Fruit fly (Drosophila melanogaster): ENCODE measurements around the gene Rpt4.

Rpt4 gene

DNA sequence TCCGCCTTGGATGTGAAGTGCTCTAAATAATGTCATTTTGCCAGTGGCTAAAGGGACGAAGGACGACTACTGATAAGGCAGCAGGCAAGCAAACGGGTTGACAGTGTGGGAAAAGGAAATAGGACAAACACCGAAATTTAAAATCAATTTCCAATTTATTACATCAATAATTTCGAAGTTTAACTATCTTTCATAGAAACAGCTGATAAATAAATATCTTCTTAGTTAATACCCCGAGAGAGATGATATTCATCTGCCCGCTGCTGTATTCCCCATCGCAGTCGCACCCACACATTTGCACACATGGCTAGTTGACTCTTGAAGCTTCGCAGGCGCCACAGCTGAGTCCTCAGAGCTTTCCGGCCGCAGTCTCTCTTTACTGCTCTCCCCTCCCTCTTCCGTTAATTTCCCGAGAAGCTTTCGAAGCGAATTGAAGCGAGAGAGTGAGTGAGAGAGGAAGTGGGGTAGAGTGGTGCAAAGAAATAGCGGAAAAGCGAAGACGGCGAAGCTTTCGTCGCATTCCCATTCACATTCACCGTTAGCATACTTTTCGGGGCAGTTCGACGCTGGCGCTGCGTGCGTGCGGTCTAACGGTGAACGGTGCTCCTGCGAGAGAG lies 25.9 kb upstream of the Rpt4 start (continued):
- TF ChIP-seq eg (GFP tag; IDR thresholded peaks at IDR 0.05) (peak; percentile 64; the same call in 2 of the 3 replicates), vri (GFP tag; optimal IDR thresholded peaks at IDR 0.05) (no peak), spab (GFP tag; optimal IDR thresholded peaks at IDR 0.05) (peak; percentile 37), CG34406 (GFP tag; optimal IDR thresholded peaks at IDR 0.05) (peak; percentile 23), CG31627 (GFP tag; optimal IDR thresholded peaks at IDR 0.05) (peak; percentile 23), CG1621 (tag; optimal IDR thresholded peaks at IDR 0.05) (peak; percentile 44), CG11762 (GFP tag; optimal IDR thresholded peaks at IDR 0.05; ENCODE audit: insufficient read depth) (no peak), cyc (GFP tag; optimal IDR thresholded peaks at IDR 0.05) (peak; percentile 32), CG6276 (GFP tag; optimal IDR thresholded peaks at IDR 0.05) (peak; percentile 32), Lpt (GFP tag; optimal IDR thresholded peaks at IDR 0.05) (peak; percentile 3), Ets96B (tag; optimal IDR thresholded peaks at IDR 0.05) (peak; percentile 45), CG3919 (GFP tag; optimal IDR thresholded peaks at IDR 0.05) (peak; percentile 60), Eip75B (GFP tag; optimal IDR thresholded peaks at IDR 0.05) (peak; percentile 21), dsx (GFP tag; optimal IDR thresholded peaks at IDR 0.05; ENCODE audit: poor library complexity, severe bottlenecking) (peak; percentile 48), topi (GFP tag; optimal IDR thresholded peaks at IDR 0.05) (peak; percentile 27), Blimp-1 (GFP tag; optimal IDR thresholded peaks at IDR 0.05) (no peak), achi (GFP tag; optimal IDR thresholded peaks at IDR 0.05) (peak; percentile 20), acj6 (GFP tag; optimal IDR thresholded peaks at IDR 0.05) (peak; percentile 31), CG8119 (GFP tag; IDR thresholded peaks at IDR 0.05) (peak; percentile 54; the same call in 2 of the 3 replicates), Met (GFP tag; optimal IDR thresholded peaks at IDR 0.05) (peak; percentile 36), fd85E (GFP tag; optimal IDR thresholded peaks at IDR 0.05) (no peak), OdsH (GFP tag; optimal IDR thresholded peaks at IDR 0.05) (peak; percentile 55), lz (GFP tag; optimal IDR thresholded peaks at IDR 0.05) (peak; percentile 29), esn (GFP tag; optimal IDR thresholded peaks at IDR 0.05) (peak; percentile 32), CG8319 (GFP tag; optimal IDR thresholded peaks at IDR 0.05) (no peak), CG6808 (GFP tag; optimal IDR thresholded peaks at IDR 0.05) (peak; percentile 42), Hr38 (GFP tag; optimal IDR thresholded peaks at IDR 0.05) (no peak), Sox14 (GFP tag; optimal IDR thresholded peaks at IDR 0.05) (peak; percentile 30), fd59A (GFP tag; optimal IDR thresholded peaks at IDR 0.05) (peak; percentile 15), CG7368 (GFP tag; optimal IDR thresholded peaks at IDR 0.05) (peak; percentile 13), CG11294 (GFP tag; IDR thresholded peaks at IDR 0.05) (no peak; the same call in 1 of the 2 replicates), CG32006 (GFP tag; optimal IDR thresholded peaks at IDR 0.05) (peak; percentile 57), CG10669 (GFP tag; optimal IDR thresholded peaks at IDR 0.05) (peak; percentile 31), fkh (GFP tag; optimal IDR thresholded peaks at IDR 0.05) (no peak)

DNA sequence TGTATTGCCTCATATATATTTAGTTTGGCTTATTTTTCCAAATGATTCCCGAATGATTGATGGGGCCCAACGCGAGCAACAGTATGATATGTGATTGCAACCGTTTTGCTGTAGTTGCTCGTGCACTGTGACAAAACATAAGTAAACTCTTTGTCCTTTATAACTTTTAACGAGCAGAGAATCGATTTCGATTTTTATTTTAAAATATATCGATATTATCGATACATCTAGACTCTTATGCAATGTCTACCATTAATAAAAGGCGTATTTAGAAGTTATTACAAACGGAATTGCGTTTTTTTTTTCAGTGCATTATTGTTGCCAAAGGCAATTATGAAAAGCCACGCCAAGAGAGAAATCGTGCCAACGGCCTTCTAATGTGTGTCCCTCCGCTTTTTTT lies 24.5 kb upstream of the Rpt4 start:
- TF ChIP-seq CG10669 (GFP tag; optimal IDR thresholded peaks at IDR 0.05) (no peak), esn (GFP tag; optimal IDR thresholded peaks at IDR 0.05) (no peak), Eip78C (GFP tag) (peak; percentile 0), Smox (GFP tag; optimal IDR thresholded peaks at IDR 0.05) (no peak), Hr38 (GFP tag; optimal IDR thresholded peaks at IDR 0.05) (no peak)

- TF ChIP-seq CG32006 (GFP tag; optimal IDR thresholded peaks at IDR 0.05) (peak; percentile 16), Eip75B (GFP tag; optimal IDR thresholded peaks at IDR 0.05) (no peak)
These were observed 20.5 kb upstream of the Rpt4 start for dm6 chrX:6311516-6311915.

DNA sequence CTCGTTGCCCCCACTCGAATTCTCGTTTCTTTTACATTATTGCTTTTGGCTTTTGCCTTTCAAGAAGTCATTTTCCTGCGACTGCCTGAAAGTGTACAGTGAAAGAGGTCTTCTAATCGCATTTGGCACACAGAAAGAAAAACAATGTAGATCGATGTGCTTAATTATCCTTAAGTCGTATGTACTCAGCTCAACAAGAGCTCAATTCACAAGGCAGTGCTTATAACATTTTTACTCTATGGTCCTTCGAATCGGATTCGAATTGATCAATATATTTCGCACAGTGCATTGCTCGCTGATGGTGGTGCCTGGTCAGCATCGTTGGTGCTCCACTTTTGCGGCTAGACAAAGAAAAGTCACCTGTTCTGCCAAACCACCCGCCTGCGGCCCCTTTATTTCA lies 19.4 kb upstream of the Rpt4 start:
- TF ChIP-seq eg (GFP tag; IDR thresholded peaks at IDR 0.05): 0 out of 3 replicates have a peak, but pooled peaks have one; percentile 49
- peak; percentile 24 for TF ChIP-seq Hr4 (GFP tag; optimal IDR thresholded peaks at IDR 0.05)
- TF ChIP-seq CG6276 (GFP tag; optimal IDR thresholded peaks at IDR 0.05): peak; percentile 11
- no peak for TF ChIP-seq Eip93F (GFP tag; optimal IDR thresholded peaks at IDR 0.05)
- TF ChIP-seq OdsH (GFP tag; optimal IDR thresholded peaks at IDR 0.05): peak; percentile 9
- 0 out of 3 replicates have a peak, but pooled peaks have one; percentile 39 for TF ChIP-seq CG6163 (GFP tag; IDR thresholded peaks at IDR 0.05)
- TF ChIP-seq CG8119 (GFP tag; IDR thresholded peaks at IDR 0.05): 0 out of 3 replicates have a peak, but pooled peaks have one; percentile 32
- TF ChIP-seq Eip78C (GFP tag): peak; percentile 45
- TF ChIP-seq CG32006 (GFP tag; optimal IDR thresholded peaks at IDR 0.05): peak; percentile 31
- TF ChIP-seq CG15336 (GFP tag; IDR thresholded peaks at IDR 0.05): peak; percentile 25; the same call in 1 of the 2 replicates
- 0 out of 2 replicates have a peak, but pooled peaks have one; percentile 16 for TF ChIP-seq Gug (GFP tag; IDR thresholded peaks at IDR 0.05)
- no peak for TF ChIP-seq Ets21C (GFP tag; optimal IDR thresholded peaks at IDR 0.05)
- TF ChIP-seq Smox (GFP tag; optimal IDR thresholded peaks at IDR 0.05): no peak

Measured in whole organism, prepupa.